Worm (Caenorhabditis elegans) whole organism, young adult: ENCODE results near the gene C06E4.2.

Experiments
- K11D2.4 ChIP-seq: fragments of 200-800 bp; sonication (Bioruptor generic); IDR thresholded peaks from 2 replicates; pipeline ENCODE4 v1.3.6; 2022; ENCODE audit warnings: missing genetic modification reagents, missing genetic modification characterization, missing compliant biosample characterization
- attf-6 ChIP-seq: fragments of 200-800 bp; sonication (Bioruptor generic); IDR thresholded peaks from 2 replicates; pipeline ENCODE4 v1.3.6; 2022; ENCODE audit warnings: missing genetic modification reagents, missing genetic modification characterization, missing compliant biosample characterization
- dpff-1 ChIP-seq: sonication (generic microtip); optimal IDR thresholded peaks from 2 replicates; lab custom pipeline; 2017; ENCODE audit warnings: mild to moderate bottlenecking, missing genetic modification characterization, missing compliant biosample characterization
- hlh-12 ChIP-seq: sonication (generic microtip); optimal IDR thresholded peaks from 2 replicates; lab custom pipeline; 2016; ENCODE audit warnings: missing genetic modification characterization, missing compliant biosample characterization
- mcd-1 ChIP-seq: fragments of 200-800 bp; sonication (Bioruptor generic); IDR thresholded peaks from 2 replicates; pipeline ENCODE4 v1.3.6; 2022; ENCODE audit warnings: missing genetic modification reagents, missing genetic modification characterization, missing compliant biosample characterization
- unc-62 ChIP-seq: fragments of 150-350 bp; optimal IDR thresholded peaks from 2 replicates; lab custom pipeline; 2014; ENCODE audit warnings: missing biosample characterization, missing genetic modification reagents, missing genetic modification characterization
- ztf-26 ChIP-seq: sonication (generic microtip); optimal IDR thresholded peaks from 2 replicates; lab custom pipeline; 2017; ENCODE audit warnings: missing genetic modification characterization, missing compliant biosample characterization

DNA sequence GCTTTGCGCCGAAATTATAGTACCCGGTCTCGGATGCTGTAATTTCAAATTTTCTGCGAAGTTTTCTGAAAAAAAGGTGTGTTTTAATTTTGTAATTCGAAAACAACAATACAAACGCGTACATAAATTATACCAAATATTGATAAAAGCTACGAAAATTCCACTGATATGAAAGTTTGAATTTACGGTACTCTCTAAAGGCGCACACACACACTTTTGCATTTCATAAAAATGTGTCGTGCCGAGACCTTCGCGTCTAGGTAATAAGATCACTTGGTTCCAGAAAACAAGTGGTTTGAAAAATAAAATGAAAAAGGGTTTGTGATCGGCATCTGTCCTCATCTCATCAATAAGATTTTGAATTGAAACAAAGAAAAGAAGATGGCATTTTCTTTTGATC lies 34.1 kb downstream of the C06E4.2 start:
- TF ChIP-seq dpff-1 (tag; lab: Kevin White, UChicago) (no peak), hlh-12 (tag; lab: Kevin White, UChicago) (no peak), K11D2.4 (GFP tag; lab: Robert Waterston, UW) (no peak), mcd-1 (GFP tag; lab: Robert Waterston, UW) (no peak), unc-62 (GFP tag; lab: Kevin White, UChicago) (no peak), ztf-26 (tag; lab: Kevin White, UChicago) (no peak), attf-6 (GFP tag; lab: Robert Waterston, UW) (no peak)
